Worm (Caenorhabditis elegans) whole organism, early embryonic: ENCODE results near the gene Y116A8C.38.

Experiments
- B0310.2 ChIP-seq: sonication (generic microtip); optimal IDR thresholded peaks from 2 replicates; lab custom pipeline; 2016; ENCODE audit warnings: mild to moderate bottlenecking, missing genetic modification characterization, missing compliant biosample characterization
- F13C5.2 ChIP-seq: sonication (generic microtip); optimal IDR thresholded peaks from 2 replicates; lab custom pipeline; 2017; ENCODE audit warnings: mild to moderate bottlenecking, missing genetic modification characterization, inconsistent platforms, missing compliant biosample characterization
- ama-1 ChIP-seq: fragments of 150-350 bp; optimal IDR thresholded peaks from 2 replicates; lab custom pipeline; 2014
- ceh-13 ChIP-seq: fragments of 200-800 bp; sonication (Bioruptor generic); optimal IDR thresholded peaks from 2 replicates; lab custom pipeline; 2018; ENCODE audit warnings: mild to moderate bottlenecking, missing genetic modification characterization, missing compliant biosample characterization
- ets-7 ChIP-seq: sonication (generic microtip); optimal IDR thresholded peaks from 2 replicates; lab custom pipeline; 2016; ENCODE audit warnings: missing genotype, missing genetic modification characterization, missing compliant biosample characterization
- flt-1 ChIP-seq: fragments of 200-800 bp; sonication (Bioruptor generic); IDR thresholded peaks from 2 replicates; pipeline ENCODE4 v1.3.6; 2022; ENCODE audit warnings: missing genetic modification characterization, missing compliant biosample characterization
- pes-1 ChIP-seq: fragments of 200-800 bp; sonication (Bioruptor generic); IDR thresholded peaks from 2 replicates; pipeline ENCODE4 v1.3.6; 2022; ENCODE audit warnings: missing genetic modification reagents, missing genetic modification characterization, missing compliant biosample characterization
- scrt-1 ChIP-seq: fragments of 200-800 bp; sonication (Bioruptor generic); IDR thresholded peaks from 2 replicates; pipeline ENCODE4 v1.3.6; 2022; ENCODE audit warnings: missing genetic modification characterization, missing compliant biosample characterization
- tbx-11 ChIP-seq: fragments of 200-800 bp; sonication (Bioruptor generic); IDR thresholded peaks from 2 replicates; pipeline ENCODE4 v1.3.6; 2022; ENCODE audit warnings: missing genetic modification characterization, missing compliant biosample characterization
- tbx-37 ChIP-seq: fragments of 200-800 bp; sonication (Bioruptor generic); conservative IDR thresholded peaks from 2 replicates; pipeline ENCODE4 v1.3.6; 2022; ENCODE audit warnings: missing genetic modification reagents, missing genetic modification characterization, missing compliant biosample characterization
- tra-4 ChIP-seq: sonication (generic microtip); optimal IDR thresholded peaks from 2 replicates; lab custom pipeline; 2017; ENCODE audit warnings: missing genetic modification characterization, missing compliant biosample characterization

ce11 chrIV:17131035-17131595 lies at the start of gene Y116A8C.38, which contains the start of gene Y116A8C.37:
- TF ChIP-seq scrt-1 (GFP tag; lab: Robert Waterston, UW) (no peak), ama-1 (lab: Kevin White, UChicago) (no peak), tbx-37 (no peak), ceh-13 (no peak), F13C5.2 (tag; lab: Kevin White, UChicago) (no peak), ets-7 (no peak), B0310.2 (no peak), tbx-11 (GFP tag; lab: Robert Waterston, UW) (no peak), flt-1 (GFP tag; lab: Robert Waterston, UW) (no peak), pes-1 (no peak), tra-4 (no peak)
